Worm (Caenorhabditis elegans): ENCODE results near the gene Y44A6D.6.

DNA sequence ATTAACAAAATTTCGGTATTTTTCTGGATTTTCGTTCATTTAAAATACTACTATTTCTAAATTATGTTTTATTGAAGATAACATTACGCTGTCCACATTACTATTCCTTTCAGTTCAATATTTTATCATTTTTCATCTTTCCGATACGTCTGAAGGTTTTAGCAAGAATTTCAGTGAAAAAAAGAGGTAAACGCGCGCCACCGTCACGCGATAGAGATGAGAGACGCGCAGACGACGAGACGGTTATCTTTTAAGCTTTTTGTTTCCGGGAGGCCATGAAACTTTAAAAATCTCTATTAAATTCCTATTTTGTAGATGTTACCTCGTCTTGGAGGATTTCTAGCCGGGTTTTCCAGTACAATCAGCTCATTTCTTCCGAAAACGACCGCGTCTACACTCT lies 30.6 kb downstream of the Y44A6D.6 start, which contains the start of gene mrps-12:
- TF ChIP-seq C08G9.2 (tag; optimal IDR thresholded peaks at IDR 0.05): no peak
- TF ChIP-seq nhr-11 (tag; optimal IDR thresholded peaks at IDR 0.05): no peak
